Worm (Caenorhabditis elegans) whole organism, L3 larva: Measurements from ENCODE around the gene tba-8.

Experiments used
- ceh-16 ChIP-seq: sonication (generic microtip); optimal IDR thresholded peaks from 2 replicates; lab custom pipeline; 2017; ENCODE audit warnings: missing biosample characterization, missing genetic modification characterization
- ceh-28 ChIP-seq: fragments of 150-350 bp; optimal IDR thresholded peaks from 2 replicates; lab custom pipeline; 2014; ENCODE audit warnings: missing biosample characterization, missing genetic modification reagents, missing genetic modification characterization
- elt-1 ChIP-seq: fragments of 150-350 bp; optimal IDR thresholded peaks from 2 replicates; lab custom pipeline; 2014; ENCODE audit warnings: missing biosample characterization, missing genetic modification characterization
- elt-2 ChIP-seq: sonication (generic microtip); optimal IDR thresholded peaks from 2 replicates; lab custom pipeline; 2016; ENCODE audit warnings: missing genetic modification reagents, mild to moderate bottlenecking, missing genetic modification characterization, missing compliant biosample characterization
- eor-1 ChIP-seq, 2 experiments: fragments of 150-350 bp; optimal IDR thresholded peaks; 2 replicates each; lab custom pipeline; 2014 to 2018; ENCODE audit warnings: missing biosample characterization in 2 of 2, missing genetic modification characterization in 2 of 2
- fkh-2 ChIP-seq: fragments of 150-350 bp; optimal IDR thresholded peaks from 2 replicates; lab custom pipeline; 2014; ENCODE audit warnings: missing biosample characterization, missing genetic modification reagents, missing genetic modification characterization
- fos-1 ChIP-seq: fragments of 150-350 bp; optimal IDR thresholded peaks from 2 replicates; lab custom pipeline; 2014; ENCODE audit warnings: missing biosample characterization, missing genetic modification characterization
- jun-1 ChIP-seq: fragments of 150-350 bp; optimal IDR thresholded peaks from 2 replicates; lab custom pipeline; 2014; ENCODE audit warnings: missing biosample characterization, missing genetic modification reagents, missing genetic modification characterization
- lin-39 ChIP-seq: fragments of 150-350 bp; optimal IDR thresholded peaks from 2 replicates; lab custom pipeline; 2018; ENCODE audit warnings: missing biosample characterization, missing genetic modification reagents, missing genetic modification characterization
- lsy-12 ChIP-seq: sonication (generic microtip); optimal IDR thresholded peaks from 2 replicates; lab custom pipeline; 2016; ENCODE audit warnings: mild to moderate bottlenecking, missing genetic modification characterization, missing compliant biosample characterization
- mdl-1 ChIP-seq: fragments of 150-350 bp; optimal IDR thresholded peaks from 2 replicates; lab custom pipeline; 2014; ENCODE audit warnings: missing biosample characterization, missing genetic modification characterization
- mml-1 ChIP-seq: fragments of 150-350 bp; sonication (generic microtip); optimal IDR thresholded peaks from 3 replicates; lab custom pipeline; 2014; ENCODE audit warnings: missing biosample characterization, missing genetic modification characterization
- nfya-1 ChIP-seq: sonication (generic microtip); optimal IDR thresholded peaks from 2 replicates; lab custom pipeline; 2017; ENCODE audit warnings: missing genetic modification characterization, mild to moderate bottlenecking, missing compliant biosample characterization, antibody characterized with exemption, moderate library complexity; ENCODE audit not compliant: insufficient read depth
- nhr-11 ChIP-seq: fragments of 150-350 bp; optimal IDR thresholded peaks from 2 replicates; lab custom pipeline; 2014; ENCODE audit warnings: missing biosample characterization, missing genetic modification characterization
- nhr-23 ChIP-seq: fragments of 150-350 bp; optimal IDR thresholded peaks from 2 replicates; lab custom pipeline; 2014; ENCODE audit warnings: missing biosample characterization, missing genetic modification reagents, missing genetic modification characterization
- nhr-25 ChIP-seq: sonication (generic microtip); optimal IDR thresholded peaks from 2 replicates; lab custom pipeline; 2017; ENCODE audit warnings: missing biosample characterization, missing genetic modification characterization
- nhr-28 ChIP-seq: fragments of 150-350 bp; optimal IDR thresholded peaks from 2 replicates; lab custom pipeline; 2014; ENCODE audit warnings: missing biosample characterization, missing genetic modification characterization
- nhr-77 ChIP-seq: fragments of 150-350 bp; optimal IDR thresholded peaks from 2 replicates; lab custom pipeline; 2014; ENCODE audit warnings: missing biosample characterization, missing genetic modification characterization
- pha-4 ChIP-seq: fragments of 150-350 bp; optimal IDR thresholded peaks from 2 replicates; lab custom pipeline; 2014; ENCODE audit warnings: missing biosample characterization, missing genetic modification reagents, missing genetic modification characterization
- pqm-1 ChIP-seq: fragments of 150-350 bp; optimal IDR thresholded peaks from 2 replicates; lab custom pipeline; 2017; ENCODE audit warnings: missing biosample characterization, missing genetic modification characterization, inconsistent platforms
- snpc-4 ChIP-seq: fragments of 150-350 bp; optimal IDR thresholded peaks from 2 replicates; lab custom pipeline; 2014; ENCODE audit warnings: missing biosample characterization, missing genetic modification characterization
- unc-39 ChIP-seq: sonication (generic microtip); optimal IDR thresholded peaks from 4 replicates; lab custom pipeline; 2017; ENCODE audit warnings: missing biosample characterization, missing genetic modification characterization
- unc-62 ChIP-seq: fragments of 150-350 bp; sonication (generic microtip); optimal IDR thresholded peaks from 4 replicates; lab custom pipeline; 2014; ENCODE audit warnings: missing biosample characterization, missing genetic modification reagents, missing genetic modification characterization
- ztf-11 ChIP-seq: fragments of 150-350 bp; optimal IDR thresholded peaks from 2 replicates; lab custom pipeline; 2014; ENCODE audit warnings: missing biosample characterization, missing genetic modification characterization

Gene tba-8

DNA sequence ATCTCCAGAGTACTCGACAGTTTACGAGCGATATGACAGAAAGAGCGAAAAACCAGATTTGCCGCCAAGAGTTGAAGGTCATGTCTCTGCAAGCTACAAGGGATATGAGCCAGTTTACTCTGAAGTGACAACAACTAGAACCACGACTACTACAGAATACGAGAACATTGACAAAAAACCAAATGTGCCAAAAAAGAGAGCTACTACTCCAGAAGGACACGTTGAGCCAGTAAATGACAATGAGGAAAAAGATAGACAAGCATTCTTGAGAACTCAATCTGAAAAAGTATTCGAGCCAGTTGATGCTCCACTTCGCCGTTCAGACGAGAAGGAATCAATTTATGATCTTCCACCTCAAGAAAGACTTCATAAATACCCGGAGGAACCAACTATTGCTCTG is 40.8 kb downstream of the tba-8 start:
- TF ChIP-seq lsy-12 (tag; lab: Kevin White, UChicago) = no peak
- TF ChIP-seq ceh-16 (tag; lab: Kevin White, UChicago) = no peak
- TF ChIP-seq snpc-4 (tag; lab: Kevin White, UChicago) = no peak
- no peak for TF ChIP-seq nhr-28 (tag; lab: Kevin White, UChicago)
- no peak for TF ChIP-seq nfya-1 (tag; lab: Kevin White, UChicago)
- TF ChIP-seq lin-39 (tag; lab: Kevin White, UChicago) = no peak
- TF ChIP-seq elt-2 (tag; lab: Kevin White, UChicago) = no peak
- no peak for TF ChIP-seq mml-1
- no peak for TF ChIP-seq pqm-1 (tag; lab: Kevin White, UChicago)
- TF ChIP-seq nhr-77 (tag; lab: Kevin White, UChicago) = no peak
- TF ChIP-seq nhr-11 (tag; lab: Kevin White, UChicago) = no peak
- TF ChIP-seq jun-1 = no peak

DNA sequence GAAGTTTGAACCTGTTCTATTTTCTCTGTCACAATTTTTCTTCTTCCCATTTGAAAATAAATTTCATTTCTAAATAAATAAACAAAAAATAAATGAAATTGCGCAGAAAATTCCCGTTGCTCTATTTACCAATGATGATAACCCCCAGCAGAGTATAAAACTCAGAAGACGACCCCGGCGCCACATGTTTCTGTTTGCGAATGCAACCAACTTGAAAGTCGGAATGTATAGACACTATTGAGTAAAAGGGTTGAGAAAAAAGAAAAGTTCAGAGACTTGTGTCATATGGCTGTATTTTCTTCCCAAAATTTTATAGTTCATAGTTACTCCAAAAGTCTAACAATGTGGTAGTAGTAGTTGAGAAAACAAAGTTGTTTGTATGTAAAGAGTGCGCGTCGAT is 46.5 kb downstream of the tba-8 start:
- no peak for TF ChIP-seq mdl-1 (tag; lab: Kevin White, UChicago)
- peak; percentile 72 for TF ChIP-seq pha-4 (tag; lab: Kevin White, UChicago)

DNA sequence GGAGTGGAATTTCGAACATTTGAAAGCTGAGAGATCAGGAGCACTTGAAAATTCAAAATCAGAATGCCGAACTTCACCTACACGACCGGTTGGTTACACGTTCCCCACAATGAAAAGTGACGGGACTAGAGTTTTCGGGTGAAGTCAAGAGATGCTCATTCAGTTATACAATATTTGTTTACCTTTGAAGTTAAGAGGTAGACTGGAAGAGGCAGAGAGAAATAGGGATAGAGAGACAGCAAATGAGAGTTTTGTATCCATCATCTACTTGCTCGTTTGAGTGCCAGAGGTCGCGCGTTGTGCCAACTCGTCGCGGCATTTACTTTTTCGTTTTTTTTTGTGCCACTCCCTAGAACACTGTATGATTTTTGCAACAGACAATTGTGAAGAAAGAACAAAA is 47.4 kb downstream of the tba-8 start:
- TF ChIP-seq fos-1 = no peak
- peak; percentile 87 for TF ChIP-seq pha-4 (tag; lab: Kevin White, UChicago)
- TF ChIP-seq unc-39 = no peak

DNA sequence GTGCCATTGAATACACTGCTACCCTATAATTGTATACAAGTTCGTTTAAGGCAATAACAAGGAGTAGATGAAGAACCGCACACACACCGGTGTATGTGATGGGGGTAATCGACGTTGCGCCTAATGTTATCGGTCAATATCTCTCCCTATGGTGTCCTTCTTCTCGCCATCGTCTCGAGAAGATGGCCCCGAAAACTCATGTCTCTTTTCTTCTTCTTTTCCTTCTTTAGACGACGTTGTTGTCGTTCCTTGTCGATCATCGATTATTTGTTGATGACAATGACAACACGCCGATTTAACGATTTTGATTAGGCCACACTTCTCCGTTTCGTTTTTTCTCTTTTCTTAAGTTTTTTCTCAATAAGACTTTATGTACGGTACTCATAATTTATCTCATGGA is 49.0 kb downstream of the tba-8 start:
- peak; percentile 71 for TF ChIP-seq nhr-23 (tag; lab: Kevin White, UChicago)
- no peak for TF ChIP-seq elt-2 (tag; lab: Kevin White, UChicago)
- no peak for TF ChIP-seq snpc-4 (tag; lab: Kevin White, UChicago)
- peak; percentile 38 for TF ChIP-seq ceh-28 (tag; lab: Kevin White, UChicago)
- TF ChIP-seq nhr-25 (tag; lab: Kevin White, UChicago) = peak; percentile 57
- no peak for TF ChIP-seq unc-62 (GFP tag; lab: Kevin White, UChicago)
- TF ChIP-seq mml-1 = no peak
- TF ChIP-seq elt-1 (tag; lab: Kevin White, UChicago) = peak; percentile 29
- TF ChIP-seq nfya-1 (tag; lab: Kevin White, UChicago) = no peak

DNA sequence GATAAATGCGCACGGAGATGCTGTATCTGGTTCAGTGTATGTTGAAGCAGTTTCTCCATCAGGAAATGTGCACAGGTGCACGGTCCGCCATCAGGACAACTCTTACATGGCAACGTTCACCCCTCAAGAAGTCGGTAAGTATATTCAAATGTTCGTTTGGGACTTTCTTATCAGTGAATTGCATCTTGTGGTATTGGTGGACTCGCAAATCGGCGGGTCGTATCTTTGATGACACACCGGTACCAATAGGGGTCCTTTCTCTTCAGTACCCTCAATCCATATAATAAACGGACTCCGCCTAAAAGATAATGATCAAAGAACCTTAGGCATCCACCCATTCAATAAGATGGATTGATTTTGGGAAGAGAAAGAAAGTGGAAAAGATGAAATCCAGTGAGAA is 52.2 kb downstream of the tba-8 start:
- TF ChIP-seq eor-1 (tag; optimal IDR thresholded peaks at IDR 0.05; lab: Kevin White, UChicago) (no peak), snpc-4 (tag; lab: Kevin White, UChicago) (no peak), nhr-23 (tag; lab: Kevin White, UChicago) (peak; percentile 42), lsy-12 (tag; lab: Kevin White, UChicago) (no peak), fkh-2 (no peak), ztf-11 (tag; lab: Kevin White, UChicago) (no peak), lin-39 (tag; lab: Kevin White, UChicago) (no peak)
